Worm (Caenorhabditis elegans) whole organism, L2 larva: ENCODE results near the gene dnj-18.

Experiments
- elt-3 ChIP-seq: sonication (generic microtip); optimal IDR thresholded peaks from 2 replicates; lab custom pipeline; 2017; ENCODE audit warnings: missing biosample characterization, missing genetic modification characterization
- lin-39 ChIP-seq: fragments of 150-350 bp; optimal IDR thresholded peaks from 2 replicates; lab custom pipeline; 2014; ENCODE audit warnings: missing biosample characterization, missing genetic modification reagents, missing genetic modification characterization
- lsy-2 ChIP-seq, 2 experiments: fragments of 150-350 bp in 1 of 2; sonication (generic microtip) in 1 of 2; optimal IDR thresholded peaks; 2 replicates each; lab custom pipeline; 2014 to 2017; ENCODE audit warnings: missing biosample characterization in 2 of 2, missing genetic modification characterization in 2 of 2
- mdl-1 ChIP-seq, 2 experiments: fragments of 150-350 bp in 1 of 2; sonication (generic microtip) in 1 of 2; optimal IDR thresholded peaks; 2 replicates each; lab custom pipeline; 2017; ENCODE audit warnings: missing biosample characterization in 2 of 2, missing genetic modification characterization in 2 of 2
- nhr-10 ChIP-seq: sonication (generic microtip); optimal IDR thresholded peaks from 2 replicates; lab custom pipeline; 2017; ENCODE audit warnings: missing biosample characterization, missing genetic modification characterization
- nhr-12 ChIP-seq: fragments of 150-350 bp; optimal IDR thresholded peaks from 2 replicates; lab custom pipeline; 2014; ENCODE audit warnings: missing biosample characterization, missing genetic modification characterization
- nhr-237 ChIP-seq: fragments of 150-350 bp; optimal IDR thresholded peaks from 2 replicates; lab custom pipeline; 2014; ENCODE audit warnings: missing biosample characterization, missing genetic modification characterization
- peb-1 ChIP-seq: fragments of 150-350 bp; optimal IDR thresholded peaks from 2 replicates; lab custom pipeline; 2014; ENCODE audit warnings: missing biosample characterization, missing genetic modification characterization
- snpc-4 ChIP-seq: fragments of 150-350 bp; optimal IDR thresholded peaks from 2 replicates; lab custom pipeline; 2014; ENCODE audit warnings: missing biosample characterization, missing genetic modification characterization

DNA sequence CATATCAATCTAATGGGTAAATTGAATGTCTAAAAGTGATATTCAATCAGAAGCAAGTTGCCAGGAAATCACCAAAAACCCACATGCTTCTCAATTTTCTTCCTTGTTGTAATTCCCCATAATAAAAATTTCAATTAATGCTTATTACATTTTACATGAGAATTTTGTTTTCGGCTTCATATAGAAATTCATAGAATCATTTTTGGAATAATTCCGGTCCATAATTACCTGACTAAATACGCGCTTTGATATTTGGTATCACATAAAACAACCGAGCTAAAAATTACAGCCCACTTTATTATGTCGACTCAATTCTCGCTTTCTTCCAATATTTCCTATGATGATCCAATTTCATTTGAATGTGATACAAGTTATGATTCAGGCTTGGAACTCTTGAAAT is 26.0 kb upstream of the dnj-18 start, which contains the start of gene srg-13:
- TF ChIP-seq lin-39 (tag; lab: Kevin White, UChicago) (no peak), nhr-12 (tag; lab: Kevin White, UChicago) (no peak), mdl-1 (tag; optimal IDR thresholded peaks at IDR 0.05; lab: Kevin White, UChicago) (no peak), nhr-237 (tag; lab: Kevin White, UChicago) (no peak), lsy-2 (tag; optimal IDR thresholded peaks at IDR 0.05; lab: Kevin White, UChicago) (no peak), nhr-10 (tag; lab: Kevin White, UChicago) (no peak), peb-1 (no peak), elt-3 (tag; lab: Kevin White, UChicago) (no peak), snpc-4 (tag; lab: Kevin White, UChicago) (no peak)
